Fruit fly (Drosophila melanogaster) whole organism: ENCODE results near the gene fz4.

Experiments used
- CG8478 ChIP-seq: fragments of >200 bp; optimal IDR thresholded peaks from 2 replicates; lab custom pipeline; 2018; ENCODE audit warnings: inconsistent platforms
- Dll ChIP-seq: fragments of >200 bp; optimal IDR thresholded peaks from 2 replicates; lab custom pipeline; 2017
- EcR ChIP-seq, 2 experiments: fragments of >200 bp; optimal IDR thresholded peaks; 2 replicates each; lab custom pipeline; 2017; ENCODE audit warnings: missing biosample characterization in 2 of 2, missing genetic modification characterization in 2 of 2, missing genetic modification reagents in 2 of 2
- pan ChIP-seq: fragments of >200 bp; optimal IDR thresholded peaks from 2 replicates; lab custom pipeline; 2017
- psq ChIP-seq: fragments of >200 bp; optimal IDR thresholded peaks from 2 replicates; lab custom pipeline; 2017
- usp ChIP-seq: fragments of >200 bp; optimal IDR thresholded peaks from 2 replicates; lab custom pipeline; 2017; ENCODE audit warnings: missing biosample characterization, missing genetic modification characterization, mixed read lengths

- TF ChIP-seq EcR (GFP tag; optimal IDR thresholded peaks at IDR 0.05; lab: Kevin White, UChicago), result no peak
- no peak for TF ChIP-seq Dll (lab: Kevin White, UChicago)
- no peak for TF ChIP-seq usp
- TF ChIP-seq CG8478 (lab: Kevin White, UChicago), result no peak
- no peak for TF ChIP-seq psq (lab: Kevin White, UChicago)
- TF ChIP-seq pan (lab: Kevin White, UChicago), result no peak
These were observed 5.6 kb downstream of the fz4 start, which contains the start of the genes CG4617 and CG8300 for dm6 chrX:7104400-7105068.
